Worm (Caenorhabditis elegans) whole organism, young adult: ENCODE measurements around the gene C05D12.7.
"Not testable (repeated sequence)": the region's sequence is repeated elsewhere in the genome, so short reads cannot be mapped to it uniquely, and the experiment has no call there.

Experiments used
- B0019.2 ChIP-seq: fragments of 200-800 bp; sonication (Bioruptor generic); conservative IDR thresholded peaks from 2 replicates; pipeline ENCODE4 v1.3.6; 2022; ENCODE audit warnings: missing genetic modification reagents, missing genetic modification characterization, missing compliant biosample characterization
- B0336.3 ChIP-seq: fragments of 200-800 bp; sonication (Bioruptor generic); IDR thresholded peaks from 2 replicates; pipeline ENCODE4 v1.3.6; 2022; ENCODE audit warnings: missing genetic modification characterization, missing compliant biosample characterization
- F33H1.4 ChIP-seq: fragments of 200-800 bp; sonication (Bioruptor generic); IDR thresholded peaks from 2 replicates; pipeline ENCODE4 v1.3.6; 2022; ENCODE audit warnings: missing genetic modification reagents, missing genetic modification characterization, missing compliant biosample characterization
- F37B4.10 ChIP-seq: fragments of 200-800 bp; sonication (Bioruptor generic); IDR thresholded peaks from 2 replicates; pipeline ENCODE4 v1.3.6; 2022; ENCODE audit warnings: missing genetic modification characterization, missing compliant biosample characterization
- K11D2.4 ChIP-seq: fragments of 200-800 bp; sonication (Bioruptor generic); IDR thresholded peaks from 2 replicates; pipeline ENCODE4 v1.3.6; 2022; ENCODE audit warnings: missing genetic modification reagents, missing genetic modification characterization, missing compliant biosample characterization
- T26A5.8 ChIP-seq: sonication (generic microtip); optimal IDR thresholded peaks from 2 replicates; lab custom pipeline; 2016; ENCODE audit warnings: missing genetic modification characterization, missing compliant biosample characterization
- Y53G8AR.9 ChIP-seq: fragments of 200-800 bp; sonication (Bioruptor generic); conservative IDR thresholded peaks from 2 replicates; pipeline ENCODE4 v1.3.6; 2022; ENCODE audit warnings: missing genetic modification reagents, missing genetic modification characterization, missing compliant biosample characterization
- athp-1 ChIP-seq: sonication (generic microtip); optimal IDR thresholded peaks from 2 replicates; lab custom pipeline; 2017; ENCODE audit warnings: mild to moderate bottlenecking, missing genetic modification characterization, missing compliant biosample characterization
- attf-3 ChIP-seq: fragments of 200-800 bp; sonication (Bioruptor generic); conservative IDR thresholded peaks from 2 replicates; pipeline ENCODE4 v1.3.6; 2022; ENCODE audit warnings: missing genetic modification reagents, missing genetic modification characterization, missing compliant biosample characterization
- attf-5 ChIP-seq: fragments of 200-800 bp; sonication (Bioruptor generic); optimal IDR thresholded peaks from 2 replicates; lab custom pipeline; 2018; ENCODE audit warnings: mild to moderate bottlenecking, missing genetic modification characterization, missing compliant biosample characterization
- bed-2 ChIP-seq: fragments of 200-800 bp; sonication (Bioruptor generic); IDR thresholded peaks from 2 replicates; pipeline ENCODE4 v1.3.6; 2022; ENCODE audit warnings: missing genetic modification reagents, missing genetic modification characterization, missing compliant biosample characterization
- ceh-91 ChIP-seq: fragments of 200-800 bp; sonication (Bioruptor generic); IDR thresholded peaks from 2 replicates; pipeline ENCODE4 v1.3.6; 2022; ENCODE audit warnings: missing genetic modification reagents, missing genetic modification characterization, missing compliant biosample characterization
- dpl-1 ChIP-seq: fragments of 150-350 bp; optimal IDR thresholded peaks from 2 replicates; lab custom pipeline; 2014; ENCODE audit warnings: missing biosample characterization, missing genetic modification reagents, missing genetic modification characterization
- efl-1 ChIP-seq: fragments of 150-350 bp; optimal IDR thresholded peaks from 2 replicates; lab custom pipeline; 2014; ENCODE audit warnings: missing biosample characterization, missing genetic modification reagents, missing genetic modification characterization
- egl-44 ChIP-seq: fragments of 200-800 bp; sonication (Bioruptor generic); IDR thresholded peaks from 2 replicates; pipeline ENCODE4 v1.3.6; 2022; ENCODE audit warnings: missing genetic modification reagents, missing genetic modification characterization, missing compliant biosample characterization
- egrh-3 ChIP-seq: fragments of 200-800 bp; sonication (Bioruptor generic); IDR thresholded peaks from 2 replicates; pipeline ENCODE4 v1.3.6; 2022; ENCODE audit warnings: missing genetic modification reagents, missing genetic modification characterization, missing compliant biosample characterization
- ekl-4 ChIP-seq: fragments of 200-800 bp; sonication (Bioruptor generic); IDR thresholded peaks from 2 replicates; pipeline ENCODE4 v1.3.6; 2022; ENCODE audit warnings: missing genetic modification reagents, missing genetic modification characterization, missing compliant biosample characterization
- him-1 ChIP-seq: sonication (generic microtip); optimal IDR thresholded peaks from 2 replicates; lab custom pipeline; 2016; ENCODE audit warnings: missing genotype, missing genetic modification reagents, missing genetic modification characterization, missing compliant biosample characterization
- hmg-1.2 ChIP-seq: fragments of 200-800 bp; sonication (Bioruptor generic); IDR thresholded peaks from 2 replicates; pipeline ENCODE4 v1.3.6; 2022; ENCODE audit warnings: missing genetic modification reagents, missing genetic modification characterization, missing compliant biosample characterization
- hsf-1 ChIP-seq: fragments of 200-800 bp; sonication (Bioruptor generic); IDR thresholded peaks from 2 replicates; pipeline ENCODE4 v1.3.6; 2022; ENCODE audit warnings: missing genetic modification reagents, missing genetic modification characterization, missing compliant biosample characterization
- lag-1 ChIP-seq: fragments of 200-800 bp; sonication (Bioruptor generic); IDR thresholded peaks from 2 replicates; pipeline ENCODE4 v1.3.6; 2022; ENCODE audit warnings: missing genetic modification reagents, missing genetic modification characterization, missing compliant biosample characterization
- lin-35 ChIP-seq, 3 experiments: fragments of 150-350 bp in 2 of 3; sonication (generic microtip) in 1 of 3; optimal IDR thresholded peaks; 2 replicates each; lab custom pipeline; 2014 to 2018; ENCODE audit warnings: missing biosample characterization in 3 of 3, missing genetic modification characterization in 3 of 3, missing genetic modification reagents in 3 of 3
- lin-54 ChIP-seq: fragments of 200-800 bp; sonication (Bioruptor generic); optimal IDR thresholded peaks from 2 replicates; lab custom pipeline; 2018; ENCODE audit warnings: mild to moderate bottlenecking, missing genetic modification characterization, missing compliant biosample characterization
- lsl-1 ChIP-seq: fragments of 200-800 bp; sonication (Bioruptor generic); optimal IDR thresholded peaks from 2 replicates; lab custom pipeline; 2018; ENCODE audit warnings: mild to moderate bottlenecking, missing genetic modification characterization, moderate library complexity, missing compliant biosample characterization
- madf-3 ChIP-seq: fragments of 200-800 bp; sonication (Bioruptor generic); IDR thresholded peaks from 2 replicates; pipeline ENCODE4 v1.3.6; 2022; ENCODE audit warnings: missing genetic modification reagents, missing genetic modification characterization, missing compliant biosample characterization
- madf-6 ChIP-seq: fragments of 200-800 bp; sonication (Bioruptor generic); IDR thresholded peaks from 2 replicates; pipeline ENCODE4 v1.3.6; 2022; ENCODE audit warnings: missing genetic modification reagents, missing genetic modification characterization, missing compliant biosample characterization
- mel-28 ChIP-seq: sonication (generic microtip); optimal IDR thresholded peaks from 2 replicates; lab custom pipeline; 2016; ENCODE audit warnings: borderline replicate concordance, mild to moderate bottlenecking, missing genetic modification characterization, missing compliant biosample characterization
- nfyb-1 ChIP-seq: fragments of 200-800 bp; sonication (Bioruptor generic); IDR thresholded peaks from 2 replicates; pipeline ENCODE4 v1.3.6; 2022; ENCODE audit warnings: missing genetic modification reagents, missing genetic modification characterization, missing compliant biosample characterization
- nhr-80 ChIP-seq: sonication (generic microtip); optimal IDR thresholded peaks from 2 replicates; lab custom pipeline; 2016; ENCODE audit warnings: missing genetic modification characterization, missing compliant biosample characterization
- repo-1 ChIP-seq: sonication (generic microtip); optimal IDR thresholded peaks from 2 replicates; lab custom pipeline; 2017; ENCODE audit warnings: mild to moderate bottlenecking, missing genetic modification characterization, missing compliant biosample characterization
- sea-2 ChIP-seq: fragments of 200-800 bp; sonication (Bioruptor generic); IDR thresholded peaks from 2 replicates; pipeline ENCODE4 v1.3.6; 2022; ENCODE audit warnings: missing genetic modification characterization, missing compliant biosample characterization
- sptf-2 ChIP-seq: fragments of 200-800 bp; sonication (Bioruptor generic); optimal IDR thresholded peaks from 2 replicates; lab custom pipeline; 2018; ENCODE audit warnings: mild to moderate bottlenecking, missing genetic modification characterization, missing compliant biosample characterization
- tbx-9 ChIP-seq: sonication (generic microtip); optimal IDR thresholded peaks from 2 replicates; lab custom pipeline; 2016; ENCODE audit warnings: borderline replicate concordance, missing genetic modification characterization, inconsistent platforms, missing compliant biosample characterization
- zfh-2 ChIP-seq: fragments of 200-800 bp; sonication (Bioruptor generic); conservative IDR thresholded peaks from 2 replicates; pipeline ENCODE4 v1.3.6; 2022; ENCODE audit warnings: missing genetic modification reagents, missing genetic modification characterization, missing compliant biosample characterization
- ztf-25 ChIP-seq: fragments of 200-800 bp; sonication (Bioruptor generic); IDR thresholded peaks from 2 replicates; pipeline ENCODE4 v1.3.6; 2022; ENCODE audit warnings: missing genetic modification reagents, missing genetic modification characterization, missing compliant biosample characterization
- ztf-28 ChIP-seq: fragments of 200-800 bp; sonication (Bioruptor generic); IDR thresholded peaks from 2 replicates; pipeline ENCODE4 v1.3.6; 2022; ENCODE audit warnings: missing genetic modification reagents, missing genetic modification characterization, missing compliant biosample characterization
- ztf-6 ChIP-seq: fragments of 200-800 bp; sonication (Bioruptor generic); IDR thresholded peaks from 2 replicates; pipeline ENCODE4 v1.3.6; 2022; ENCODE audit warnings: missing genetic modification reagents, missing genetic modification characterization, missing compliant biosample characterization

C05D12.7 gene

DNA sequence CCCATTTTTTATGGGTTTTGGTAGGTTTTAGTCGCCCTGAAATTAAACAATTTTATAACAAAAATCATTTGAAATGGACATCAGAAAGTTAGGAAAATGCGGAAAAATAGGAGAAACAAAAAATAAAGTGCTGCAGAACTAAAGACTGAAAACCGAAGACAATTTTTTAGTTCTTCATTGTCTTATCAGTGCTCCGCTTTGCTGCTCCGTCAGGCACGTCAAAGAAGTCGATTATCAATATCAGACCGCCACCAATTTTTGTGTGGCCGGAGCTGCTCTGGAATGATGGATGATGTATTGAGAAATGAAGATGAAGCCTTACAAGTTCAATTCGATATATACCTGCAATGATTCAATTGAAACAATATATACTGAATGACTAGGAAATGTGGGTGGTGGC is 28.5 kb downstream of the C05D12.7 start, which contains the start of gene vha-6:
Gene vha-6 (minus strand): TSS at position 36 of the 400 bp plus-strand sequence.
- peak; percentile 96 for TF ChIP-seq nhr-80 (tag; lab: Kevin White, UChicago)
- no peak for TF ChIP-seq him-1 (tag; lab: Kevin White, UChicago)

DNA sequence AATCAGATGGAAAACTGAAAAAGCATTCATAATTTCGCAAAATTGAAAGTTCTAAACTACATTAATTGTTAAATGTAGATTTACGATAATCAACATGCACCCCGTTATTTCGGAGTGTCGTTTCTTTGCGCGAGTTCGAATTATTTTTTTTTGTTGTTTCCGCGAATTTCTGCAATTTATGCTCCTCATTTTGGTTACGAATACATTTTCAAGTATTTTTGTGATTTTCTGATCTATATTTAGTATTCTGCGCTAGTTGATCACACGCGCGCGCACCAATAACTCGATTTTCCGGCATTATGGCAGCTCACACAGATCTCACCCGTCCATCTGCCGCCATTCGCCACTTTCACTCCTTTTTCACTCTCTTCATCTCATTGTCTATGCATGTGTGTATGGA is 30.4 kb downstream of the C05D12.7 start, which contains the start of gene VW02B12L.2:
Gene VW02B12L.2 (minus strand): TSS at position 65 of the 400 bp plus-strand sequence.
- TF ChIP-seq dpl-1 (peak; percentile 38), ztf-6 (no peak), madf-3 (0 out of 2 replicates have a peak, but pooled peaks have one; percentile 40), attf-5 (GFP tag; lab: Kevin White, UChicago) (peak; percentile 21), ztf-28 (GFP tag; lab: Robert Waterston, UW) (no peak), sea-2 (GFP tag; lab: Robert Waterston, UW) (no peak), hmg-1.2 (0 out of 2 replicates have a peak, but pooled peaks have one; percentile 4), ceh-91 (GFP tag; lab: Robert Waterston, UW) (peak; percentile 16; the same call in 1 of the 2 replicates), lin-35 (GFP tag; optimal IDR thresholded peaks at IDR 0.05; lab: Kevin White, UChicago) (peak in 1 of 3 experiments; percentile 36), efl-1 (peak; percentile 73), attf-3 (peak; percentile 89), madf-6 (GFP tag; lab: Robert Waterston, UW) (peak; percentile 80), repo-1 (tag; lab: Kevin White, UChicago) (no peak), F33H1.4 (GFP tag; lab: Robert Waterston, UW) (peak; percentile 26), ekl-4 (GFP tag; lab: Robert Waterston, UW) (no peak), lsl-1 (GFP tag; lab: Kevin White, UChicago) (peak; percentile 16)

DNA sequence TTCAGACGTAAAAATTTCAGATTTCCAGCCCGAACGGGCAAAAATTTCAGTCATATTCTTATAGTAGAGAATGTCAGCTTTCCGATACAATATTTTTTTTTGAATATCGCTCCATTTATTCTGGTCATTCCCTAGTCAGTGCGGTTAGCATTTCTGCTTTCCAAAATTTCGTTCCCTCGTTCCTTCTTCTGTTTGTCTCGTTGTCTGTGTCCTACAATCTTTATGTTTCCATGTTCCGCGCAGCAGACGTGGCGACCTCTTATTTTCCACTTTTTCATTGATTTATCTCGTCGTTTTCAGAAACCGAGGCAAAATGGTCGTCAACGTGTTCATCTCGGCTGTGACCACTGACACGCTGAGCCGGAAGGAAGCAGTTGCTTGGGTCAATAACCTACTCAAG is 32.5 kb downstream of the C05D12.7 start, which contains the start of gene ebp-2:
Gene ebp-2 (plus strand): TSS at position 301 of the 400 bp plus-strand sequence.
- TF ChIP-seq mel-28 (tag; lab: Kevin White, UChicago); F37B4.10; bed-2: not testable (repeated sequence)

DNA sequence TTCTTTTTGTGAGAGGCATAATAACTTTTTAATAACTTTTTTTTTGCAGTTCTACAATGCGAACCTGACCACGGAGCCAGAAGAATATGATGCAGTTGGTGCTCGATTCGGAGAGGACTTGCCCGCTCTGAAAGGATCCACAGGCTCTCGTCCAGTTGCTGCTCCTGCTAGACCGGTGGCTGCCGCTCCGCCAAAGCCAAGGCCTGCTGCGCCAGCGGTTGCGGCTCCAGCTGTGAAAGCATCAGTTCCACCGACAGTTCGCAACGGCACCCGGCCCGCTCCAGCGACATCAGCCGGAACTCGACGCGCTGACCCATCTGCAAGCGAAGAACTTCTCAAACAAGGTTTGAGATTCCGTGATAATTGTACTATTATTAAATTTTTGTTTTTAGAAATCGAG is 33.2 kb downstream of the C05D12.7 start:
- TF ChIP-seq ztf-28 (GFP tag; lab: Robert Waterston, UW) = no peak
- no peak for TF ChIP-seq B0336.3
- TF ChIP-seq athp-1 (tag; lab: Kevin White, UChicago) = no peak
- TF ChIP-seq tbx-9 = no peak
- 0 out of 2 replicates have a peak, but pooled peaks have one; percentile 32 for TF ChIP-seq lag-1
- TF ChIP-seq hsf-1 = no peak
- TF ChIP-seq mel-28 (tag; lab: Kevin White, UChicago) = no peak
- no peak for TF ChIP-seq B0019.2 (GFP tag; lab: Robert Waterston, UW)
- TF ChIP-seq T26A5.8 (tag; lab: Kevin White, UChicago) = no peak
- TF ChIP-seq egrh-3 (GFP tag; lab: Robert Waterston, UW) = peak; percentile 93
- TF ChIP-seq ztf-25 (GFP tag; lab: Robert Waterston, UW) = no peak
- no peak for TF ChIP-seq lin-54
- TF ChIP-seq egl-44 (GFP tag; lab: Robert Waterston, UW) = no peak
- peak; percentile 92 for TF ChIP-seq zfh-2 (GFP tag; lab: Robert Waterston, UW)
- TF ChIP-seq nfyb-1 (GFP tag; lab: Robert Waterston, UW) = no peak
- no peak for TF ChIP-seq lin-35 (GFP tag; optimal IDR thresholded peaks at IDR 0.05; lab: Kevin White, UChicago)
- no peak for TF ChIP-seq Y53G8AR.9 (GFP tag; lab: Robert Waterston, UW)
- TF ChIP-seq sptf-2 (GFP tag; lab: Kevin White, UChicago) = no peak
- no peak for TF ChIP-seq K11D2.4 (GFP tag; lab: Robert Waterston, UW)
- no peak for TF ChIP-seq F37B4.10
